Fruit fly (Drosophila melanogaster) whole organism, embryonic: ENCODE data around the gene pbl.

Experiments
- CG10543 ChIP-seq: fragments of 200-800 bp; sonication (Bioruptor generic); optimal IDR thresholded peaks from 3 replicates; lab custom pipeline; 2017; ENCODE audit warnings: missing biosample characterization, mild to moderate bottlenecking, missing genetic modification characterization, moderate library complexity
- CG11504 ChIP-seq: fragments of 200-800 bp; sonication (Bioruptor generic); optimal IDR thresholded peaks from 3 replicates; lab custom pipeline; 2019; ENCODE audit warnings: missing biosample characterization, mild to moderate bottlenecking, missing genetic modification characterization, moderate library complexity
- CG15269 ChIP-seq: fragments of 200-800 bp; sonication (Bioruptor generic); optimal IDR thresholded peaks from 2 replicates; lab custom pipeline; 2018; ENCODE audit warnings: missing biosample characterization, mild to moderate bottlenecking, missing genetic modification characterization, moderate library complexity
- CG16779 ChIP-seq: fragments of 200-800 bp; sonication (Bioruptor generic); IDR thresholded peaks from 2 replicates; pipeline ENCODE4 v1.3.6; 2022; ENCODE audit warnings: missing biosample characterization, missing genetic modification characterization
- CG17361 ChIP-seq: fragments of 200-800 bp; sonication (Bioruptor generic); IDR thresholded peaks from 3 replicates; pipeline ENCODE4 v1.3.6; 2022; ENCODE audit warnings: missing biosample characterization, missing genetic modification characterization
- CG18599 ChIP-seq: fragments of 200-800 bp; sonication (Bioruptor generic); optimal IDR thresholded peaks from 3 replicates; lab custom pipeline; 2017; ENCODE audit warnings: missing biosample characterization, missing genetic modification characterization, mild to moderate bottlenecking, moderate library complexity, missing genetic modification reagents
- CG18764 ChIP-seq: fragments of 200-800 bp; sonication (Bioruptor generic); optimal IDR thresholded peaks from 3 replicates; lab custom pipeline; 2016; ENCODE audit warnings: missing biosample characterization, missing genetic modification characterization
- CG2120 ChIP-seq: fragments of 200-800 bp; sonication (Bioruptor generic); optimal IDR thresholded peaks from 3 replicates; lab custom pipeline; 2016; ENCODE audit warnings: missing biosample characterization, missing genetic modification characterization
- CG31224 ChIP-seq: fragments of 200-800 bp; sonication (Bioruptor generic); IDR thresholded peaks from 2 replicates; pipeline ENCODE4 v1.3.6; 2022; ENCODE audit warnings: missing biosample characterization, missing genetic modification characterization
- CG34422 ChIP-seq: fragments of 200-800 bp; sonication (Bioruptor generic); IDR thresholded peaks from 3 replicates; pipeline ENCODE4 v1.3.6; 2022; ENCODE audit warnings: missing biosample characterization, missing genetic modification characterization
- CG3847 ChIP-seq: fragments of 200-800 bp; sonication (Bioruptor generic); IDR thresholded peaks from 2 replicates; pipeline ENCODE4 v1.3.6; 2022; ENCODE audit warnings: missing biosample characterization, missing genetic modification characterization
- CG4328 ChIP-seq: fragments of 200-800 bp; sonication (Bioruptor generic); optimal IDR thresholded peaks from 3 replicates; lab custom pipeline; 2017; ENCODE audit warnings: missing biosample characterization, missing genetic modification reagents, missing genetic modification characterization
- CG4617 ChIP-seq: fragments of 200-800 bp; sonication (Bioruptor generic); optimal IDR thresholded peaks from 3 replicates; lab custom pipeline; 2016; ENCODE audit warnings: missing biosample characterization, missing genetic modification characterization, borderline replicate concordance
- CG6254 ChIP-seq: fragments of 200-800 bp; sonication (Bioruptor generic); optimal IDR thresholded peaks from 3 replicates; lab custom pipeline; 2017; ENCODE audit warnings: mild to moderate bottlenecking, missing biosample characterization, missing genetic modification reagents, missing genetic modification characterization
- CG6854 ChIP-seq: fragments of 200-800 bp; sonication (Bioruptor generic); optimal IDR thresholded peaks from 3 replicates; lab custom pipeline; 2017; ENCODE audit warnings: missing biosample characterization, mild to moderate bottlenecking, missing genetic modification characterization
- CG7556 ChIP-seq: fragments of 200-800 bp; sonication (Bioruptor generic); optimal IDR thresholded peaks from 2 replicates; lab custom pipeline; 2017; ENCODE audit warnings: missing biosample characterization, mild to moderate bottlenecking, missing genetic modification characterization
- Eip74EF ChIP-seq, 2 experiments: fragments of 200-800 bp in 1 of 2; fragments of >200 bp in 1 of 2; sonication (Bioruptor generic) in 1 of 2; optimal IDR thresholded peaks; 2 replicates each; lab custom pipeline; 2017 to 2019; ENCODE audit warnings: missing biosample characterization in 2 of 2, missing genetic modification characterization in 2 of 2, mild to moderate bottlenecking in 1 of 2, moderate library complexity in 1 of 2
- H15 ChIP-seq: fragments of 200-800 bp; sonication (Bioruptor generic); IDR thresholded peaks from 3 replicates; pipeline ENCODE4 v1.3.6; 2022; ENCODE audit warnings: missing biosample characterization, missing genetic modification characterization
- Hmr ChIP-seq: fragments of 200-800 bp; sonication (Bioruptor generic); optimal IDR thresholded peaks from 3 replicates; lab custom pipeline; 2017; ENCODE audit warnings: mild to moderate bottlenecking, missing biosample characterization, missing genetic modification reagents, missing genetic modification characterization
- Hr51 ChIP-seq, 2 experiments: fragments of 200-800 bp; sonication (Bioruptor generic); optimal IDR thresholded peaks; 2 replicates in 1 of 2; 3 replicates in 1 of 2; lab custom pipeline; 2016 to 2018; ENCODE audit warnings: missing biosample characterization in 2 of 2, missing genetic modification characterization in 2 of 2, mild to moderate bottlenecking in 1 of 2, moderate library complexity in 1 of 2
- MBD-R2 ChIP-seq: fragments of 200-800 bp; sonication (Bioruptor generic); IDR thresholded peaks from 2 replicates; pipeline ENCODE4 v1.3.6; 2022; ENCODE audit warnings: missing biosample characterization, missing genetic modification characterization
- Myb ChIP-seq: fragments of 200-800 bp; sonication (Bioruptor generic); optimal IDR thresholded peaks from 2 replicates; lab custom pipeline; 2016; ENCODE audit warnings: missing biosample characterization, missing genetic modification characterization
- Nf-YC ChIP-seq: fragments of 200-800 bp; optimal IDR thresholded peaks from 3 replicates; lab custom pipeline; 2019; ENCODE audit warnings: missing biosample characterization, mild to moderate bottlenecking, missing genetic modification characterization, moderate library complexity
- Oli ChIP-seq: fragments of 200-800 bp; sonication (Bioruptor generic); optimal IDR thresholded peaks from 2 replicates; lab custom pipeline; 2018; ENCODE audit warnings: missing biosample characterization, mild to moderate bottlenecking, missing genetic modification characterization, moderate library complexity
- Pdp1 ChIP-seq, 2 experiments: fragments of 200-800 bp; sonication (Bioruptor generic); optimal IDR thresholded peaks; 3 replicates each; lab custom pipeline; 2016; ENCODE audit warnings: missing biosample characterization in 2 of 2, missing genetic modification characterization in 2 of 2, mild to moderate bottlenecking in 1 of 2, moderate library complexity in 1 of 2
- Ptx1 ChIP-seq: fragments of 200-800 bp; sonication (Bioruptor generic); IDR thresholded peaks from 2 replicates; pipeline ENCODE4 v1.3.6; 2022; ENCODE audit warnings: missing biosample characterization, missing genetic modification characterization
- Side ChIP-seq: fragments of 200-800 bp; sonication (Bioruptor generic); optimal IDR thresholded peaks from 2 replicates; lab custom pipeline; 2016; ENCODE audit warnings: missing biosample characterization, missing genetic modification characterization
- Sox100B ChIP-seq: fragments of 200-800 bp; sonication (Bioruptor generic); optimal IDR thresholded peaks from 3 replicates; lab custom pipeline; 2018; ENCODE audit warnings: missing biosample characterization, mild to moderate bottlenecking, missing genetic modification characterization
- Sox102F ChIP-seq: fragments of 200-800 bp; sonication (Bioruptor generic); optimal IDR thresholded peaks from 2 replicates; lab custom pipeline; 2018; ENCODE audit warnings: missing biosample characterization, mild to moderate bottlenecking, missing genetic modification characterization, moderate library complexity
- cad ChIP-seq: fragments of >200 bp; optimal IDR thresholded peaks from 2 replicates; lab custom pipeline; 2017; ENCODE audit warnings: missing biosample characterization, missing genetic modification characterization
- dimm ChIP-seq: fragments of 200-800 bp; sonication (Bioruptor generic); IDR thresholded peaks from 2 replicates; pipeline ENCODE4 v1.3.6; 2022; ENCODE audit warnings: missing biosample characterization, missing genetic modification characterization
- emc ChIP-seq: fragments of 200-800 bp; sonication (Bioruptor generic); optimal IDR thresholded peaks from 2 replicates; lab custom pipeline; 2016; ENCODE audit warnings: missing biosample characterization, missing genetic modification characterization
- gcm2 ChIP-seq: fragments of 200-800 bp; sonication (Bioruptor generic); optimal IDR thresholded peaks from 2 replicates; lab custom pipeline; 2016; ENCODE audit warnings: missing biosample characterization, missing genetic modification characterization
- gfzf ChIP-seq: fragments of 200-800 bp; sonication (Bioruptor generic); optimal IDR thresholded peaks from 2 replicates; lab custom pipeline; 2016; ENCODE audit warnings: missing biosample characterization, mild to moderate bottlenecking, missing genetic modification characterization, moderate library complexity
- lilli ChIP-seq: fragments of 200-800 bp; sonication (Bioruptor generic); optimal IDR thresholded peaks from 3 replicates; lab custom pipeline; 2016; ENCODE audit warnings: missing biosample characterization, missing genetic modification characterization
- pho ChIP-seq: fragments of 200-800 bp; sonication (Bioruptor generic); optimal IDR thresholded peaks from 2 replicates; lab custom pipeline; 2016; ENCODE audit warnings: missing biosample characterization, missing genetic modification characterization
- sd ChIP-seq: fragments of 200-800 bp; sonication (Bioruptor generic); optimal IDR thresholded peaks from 3 replicates; lab custom pipeline; 2018; ENCODE audit warnings: missing biosample characterization, mild to moderate bottlenecking, missing genetic modification characterization, moderate library complexity
- sens ChIP-seq: fragments of 200-800 bp; sonication (Bioruptor generic); peaks from one replicate; lab custom pipeline; 2016; ENCODE audit warnings: missing biosample characterization, missing genetic modification characterization
- slp2 ChIP-seq: fragments of 200-800 bp; sonication (Bioruptor generic); optimal IDR thresholded peaks from 2 replicates; lab custom pipeline; 2016; ENCODE audit warnings: missing biosample characterization, missing genetic modification characterization
- vvl ChIP-seq: fragments of 200-800 bp; sonication (Bioruptor generic); IDR thresholded peaks from 2 replicates; pipeline ENCODE4 v1.3.6; 2022; ENCODE audit warnings: missing biosample characterization, missing genetic modification characterization
- yki ChIP-seq: fragments of >200 bp; optimal IDR thresholded peaks from 3 replicates; lab custom pipeline; 2018

The pbl gene

dm6 chr3L:7909695-7910463, 1.9 kb downstream of the pbl start (continued):
- TF ChIP-seq Hmr (GFP tag; lab: Kevin White, UChicago) (peak; percentile 12), Hr51 (GFP tag; optimal IDR thresholded peaks at IDR 0.05; lab: Kevin White, UChicago) (peak in 1 of 2 experiments; percentile 15), Sox102F (GFP tag; lab: Kevin White, UChicago) (no peak), Nf-YC (tag; lab: Kevin White, UChicago) (peak; percentile 8), Eip74EF (GFP tag; optimal IDR thresholded peaks at IDR 0.05; lab: Kevin White, UChicago) (no peak), Side (GFP tag; lab: Kevin White, UChicago) (no peak), emc (GFP tag; lab: Kevin White, UChicago) (no peak), vvl (GFP tag; lab: Robert Waterston, UW) (0 out of 2 replicates have a peak, but pooled peaks have one; percentile 16), MBD-R2 (GFP tag; lab: Robert Waterston, UW) (no peak; the same call in 1 of the 2 replicates), CG4328 (peak; percentile 14), CG10543 (GFP tag; lab: Kevin White, UChicago) (peak; percentile 10), CG16779 (GFP tag; lab: Robert Waterston, UW) (no peak), dimm (GFP tag; lab: Robert Waterston, UW) (no peak), Ptx1 (GFP tag; lab: Robert Waterston, UW) (peak; percentile 48), gfzf (GFP tag; lab: Kevin White, UChicago) (no peak), sens (peak; percentile 64), Oli (tag; lab: Kevin White, UChicago) (peak; percentile 36), CG4617 (GFP tag; lab: Kevin White, UChicago) (no peak), gcm2 (GFP tag; lab: Kevin White, UChicago) (no peak), CG11504 (tag; lab: Kevin White, UChicago) (peak; percentile 35), Myb (no peak), pho (GFP tag; lab: Kevin White, UChicago) (peak; percentile 3), CG3847 (GFP tag; lab: Robert Waterston, UW) (peak; percentile 28; the same call in 1 of the 2 replicates), CG15269 (tag; lab: Kevin White, UChicago) (peak; percentile 49), CG31224 (GFP tag; lab: Robert Waterston, UW) (0 out of 2 replicates have a peak, but pooled peaks have one; percentile 48), CG6854 (GFP tag; lab: Kevin White, UChicago) (no peak), H15 (GFP tag; lab: Robert Waterston, UW) (no peak), CG34422 (0 out of 3 replicates have a peak, but pooled peaks have one; percentile 15), CG17361 (GFP tag; lab: Robert Waterston, UW) (peak; percentile 55; the same call in 1 of the 3 replicates), slp2 (no peak), CG7556 (GFP tag; lab: Kevin White, UChicago) (peak; percentile 54), CG2120 (peak; percentile 41), cad (GFP tag; lab: Kevin White, UChicago) (peak; percentile 47), lilli (peak; percentile 32), yki (lab: Kevin White, UChicago) (no peak), CG6254 (no peak), CG18764 (GFP tag; lab: Kevin White, UChicago) (no peak), Sox100B (GFP tag; lab: Kevin White, UChicago) (peak; percentile 1), Pdp1 (GFP tag; optimal IDR thresholded peaks at IDR 0.05; lab: Kevin White, UChicago) (peak in 1 of 2 experiments; percentile 19)

DNA sequence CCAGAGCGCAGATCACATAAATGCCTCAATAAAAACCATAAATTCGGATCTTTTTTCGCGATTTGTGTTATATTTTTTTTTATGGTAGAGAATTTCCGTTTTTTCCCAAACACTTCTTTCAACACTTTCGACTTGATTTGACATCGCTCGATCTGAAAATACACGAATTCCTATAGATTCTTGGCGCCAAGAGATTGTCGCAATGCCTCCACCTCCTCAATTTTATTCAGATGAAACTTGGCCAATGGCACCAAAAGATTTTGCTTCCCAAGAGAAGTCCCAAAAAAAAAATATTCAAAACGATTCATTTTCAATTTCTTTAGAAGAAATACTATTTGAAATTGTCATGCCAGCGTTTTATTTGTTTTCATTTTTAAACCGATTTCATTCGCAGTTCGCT, 7.2 kb downstream of the pbl start:
- TF ChIP-seq CG18599 (GFP tag; lab: Kevin White, UChicago), result no peak
- TF ChIP-seq sd (tag; lab: Kevin White, UChicago), result peak; percentile 66
